Worm (Caenorhabditis elegans): Measurements from ENCODE around the gene exc-14.

- TF ChIP-seq dpl-1 (GFP tag; optimal IDR thresholded peaks at IDR 0.05) = no peak
- no peak for TF ChIP-seq fkh-8 (tag; optimal IDR thresholded peaks at IDR 0.05)
- no peak for TF ChIP-seq nhr-237 (tag; optimal IDR thresholded peaks at IDR 0.05)
- TF ChIP-seq fkh-10 (GFP tag; optimal IDR thresholded peaks at IDR 0.05) = peak; percentile 9
- peak; percentile 35 for TF ChIP-seq nhr-71 (tag; optimal IDR thresholded peaks at IDR 0.05)
- no peak for TF ChIP-seq hlh-4 (tag; optimal IDR thresholded peaks at IDR 0.05)
- no peak for TF ChIP-seq nhr-77 (tag; optimal IDR thresholded peaks at IDR 0.05)
- TF ChIP-seq lsy-2 (tag; optimal IDR thresholded peaks at IDR 0.05) = no peak
- TF ChIP-seq nhr-76 (tag; optimal IDR thresholded peaks at IDR 0.05) = no peak
- no peak for TF ChIP-seq mdl-1 (tag; optimal IDR thresholded peaks at IDR 0.05)
- no peak for TF ChIP-seq jun-1 (tag; optimal IDR thresholded peaks at IDR 0.05)
- no peak for TF ChIP-seq swsn-7 (tag; optimal IDR thresholded peaks at IDR 0.05)
Measured at ce11 chrV:5088311-5088710, 42.3 kb upstream of the exc-14 start.
